Fruit fly (Drosophila melanogaster) whole organism, embryonic: ENCODE measurements around the gene Ctns.
A peak's percentile ranks its signal among the peaks of the same experiment; 100 is the strongest.

Experiments
- ATbp ChIP-seq: fragments of 200-800 bp; sonication (Bioruptor generic); optimal IDR thresholded peaks from 2 replicates; lab custom pipeline; 2017; ENCODE audit warnings: missing biosample characterization, mild to moderate bottlenecking, missing genetic modification characterization, missing genetic modification reagents
- Antp ChIP-seq: fragments of 200-800 bp; sonication (Bioruptor generic); optimal IDR thresholded peaks from 3 replicates; lab custom pipeline; 2016; ENCODE audit warnings: missing biosample characterization, missing genetic modification characterization
- Blimp-1 ChIP-seq: fragments of 200-800 bp; sonication (Bioruptor generic); optimal IDR thresholded peaks from 3 replicates; lab custom pipeline; 2018; ENCODE audit warnings: missing biosample characterization, missing genetic modification characterization, mild to moderate bottlenecking, moderate library complexity, missing genetic modification reagents
- CG10654 ChIP-seq: fragments of 200-800 bp; sonication (Bioruptor generic); optimal IDR thresholded peaks from 2 replicates; lab custom pipeline; 2016; ENCODE audit warnings: missing biosample characterization, missing genetic modification characterization
- CG10959 ChIP-seq: fragments of 200-800 bp; sonication (Bioruptor generic); IDR thresholded peaks from 2 replicates; pipeline ENCODE4 v1.3.6; 2022; ENCODE audit warnings: missing biosample characterization, missing genetic modification characterization
- CG11085 ChIP-seq: fragments of 200-800 bp; sonication (Bioruptor generic); IDR thresholded peaks from 2 replicates; pipeline ENCODE4 v1.3.6; 2022; ENCODE audit warnings: missing biosample characterization, missing genetic modification characterization
- CG11398 ChIP-seq: fragments of 200-800 bp; sonication (Bioruptor generic); optimal IDR thresholded peaks from 2 replicates; lab custom pipeline; 2016; ENCODE audit warnings: missing biosample characterization, missing genetic modification characterization
- CG11560 ChIP-seq: fragments of 200-800 bp; sonication (Bioruptor generic); IDR thresholded peaks from 3 replicates; pipeline ENCODE4 v1.3.6; 2022; ENCODE audit warnings: missing biosample characterization, missing genetic modification characterization
- CG12391 ChIP-seq: fragments of 200-800 bp; sonication (Bioruptor generic); optimal IDR thresholded peaks from 3 replicates; lab custom pipeline; 2018; ENCODE audit warnings: missing biosample characterization, mild to moderate bottlenecking, missing genetic modification characterization, moderate library complexity
- CG13624 ChIP-seq: fragments of 200-800 bp; sonication (Bioruptor generic); optimal IDR thresholded peaks from 2 replicates; lab custom pipeline; 2016; ENCODE audit warnings: missing biosample characterization, missing genetic modification characterization
- CG13775 ChIP-seq: fragments of 200-800 bp; sonication (Bioruptor generic); optimal IDR thresholded peaks from 3 replicates; lab custom pipeline; 2017; ENCODE audit warnings: missing biosample characterization, mild to moderate bottlenecking, missing genetic modification characterization
- CG14050 ChIP-seq: fragments of 200-800 bp; sonication (Bioruptor generic); IDR thresholded peaks from 3 replicates; pipeline ENCODE4 v1.3.6; 2022; ENCODE audit warnings: missing biosample characterization, missing genetic modification characterization
- CG14441 ChIP-seq: fragments of 200-800 bp; sonication (Bioruptor generic); IDR thresholded peaks from 2 replicates; pipeline ENCODE4 v1.3.6; 2022; ENCODE audit warnings: missing biosample characterization, missing genetic modification characterization
- CG15696 ChIP-seq: fragments of 200-800 bp; sonication (Bioruptor generic); optimal IDR thresholded peaks from 2 replicates; lab custom pipeline; 2019; ENCODE audit warnings: missing biosample characterization, mild to moderate bottlenecking, missing genetic modification characterization, moderate library complexity
- CG1602 ChIP-seq: fragments of 200-800 bp; sonication (Bioruptor generic); optimal IDR thresholded peaks from 3 replicates; lab custom pipeline; 2016; ENCODE audit warnings: missing biosample characterization, missing genetic modification characterization
- CG17328 ChIP-seq: fragments of 200-800 bp; sonication (Bioruptor generic); IDR thresholded peaks from 2 replicates; pipeline ENCODE4 v1.3.6; 2022; ENCODE audit warnings: missing biosample characterization, missing genetic modification characterization
- CG2120 ChIP-seq: fragments of 200-800 bp; sonication (Bioruptor generic); optimal IDR thresholded peaks from 3 replicates; lab custom pipeline; 2016; ENCODE audit warnings: missing biosample characterization, missing genetic modification characterization
- CG2712 ChIP-seq: fragments of 200-800 bp; optimal IDR thresholded peaks from 3 replicates; lab custom pipeline; 2019; ENCODE audit warnings: missing biosample characterization, mild to moderate bottlenecking, missing genetic modification characterization, moderate library complexity
- CG33557 ChIP-seq: fragments of 200-800 bp; sonication (Bioruptor generic); optimal IDR thresholded peaks from 2 replicates; lab custom pipeline; 2019; ENCODE audit warnings: missing biosample characterization, mild to moderate bottlenecking, missing genetic modification characterization, moderate library complexity
- CG34376 ChIP-seq: fragments of 200-800 bp; sonication (Bioruptor generic); optimal IDR thresholded peaks from 2 replicates; lab custom pipeline; 2018; ENCODE audit warnings: missing biosample characterization, mild to moderate bottlenecking, missing genetic modification characterization
- CG3847 ChIP-seq: fragments of 200-800 bp; sonication (Bioruptor generic); IDR thresholded peaks from 2 replicates; pipeline ENCODE4 v1.3.6; 2022; ENCODE audit warnings: missing biosample characterization, missing genetic modification characterization
- CG3995 ChIP-seq: fragments of 200-800 bp; sonication (Bioruptor generic); optimal IDR thresholded peaks from 3 replicates; lab custom pipeline; 2016; ENCODE audit warnings: missing biosample characterization, missing genetic modification characterization
- CG4820 ChIP-seq: fragments of 200-800 bp; sonication (Bioruptor generic); optimal IDR thresholded peaks from 3 replicates; lab custom pipeline; 2016; ENCODE audit warnings: missing biosample characterization, missing genetic modification characterization
- CG5180 ChIP-seq: fragments of 200-800 bp; sonication (Bioruptor generic); optimal IDR thresholded peaks from 3 replicates; lab custom pipeline; 2017; ENCODE audit warnings: missing biosample characterization, missing genetic modification characterization, mild to moderate bottlenecking, moderate library complexity, missing genetic modification reagents
- CG6813 ChIP-seq: fragments of 200-800 bp; sonication (Bioruptor generic); optimal IDR thresholded peaks from 2 replicates; lab custom pipeline; 2017; ENCODE audit warnings: missing biosample characterization, missing genetic modification characterization, mild to moderate bottlenecking, moderate library complexity, missing genetic modification reagents
- CG7839 ChIP-seq: fragments of 200-800 bp; sonication (Bioruptor generic); optimal IDR thresholded peaks from 3 replicates; lab custom pipeline; 2018; ENCODE audit warnings: missing biosample characterization, mild to moderate bottlenecking, missing genetic modification characterization, moderate library complexity
- CG8478 ChIP-seq: fragments of >200 bp; optimal IDR thresholded peaks from 2 replicates; lab custom pipeline; 2018
- CTCF ChIP-seq: fragments of 200-800 bp; sonication (Bioruptor generic); optimal IDR thresholded peaks from 2 replicates; lab custom pipeline; 2017; ENCODE audit warnings: missing biosample characterization, mild to moderate bottlenecking, missing genetic modification characterization, moderate library complexity
- Dip2 ChIP-seq: fragments of 200-800 bp; sonication (Bioruptor generic); IDR thresholded peaks from 2 replicates; pipeline ENCODE4 v1.3.6; 2022; ENCODE audit warnings: missing biosample characterization, missing genetic modification characterization
- Gsc ChIP-seq: fragments of 200-800 bp; sonication (Bioruptor generic); IDR thresholded peaks from 2 replicates; pipeline ENCODE4 v1.3.6; 2022; ENCODE audit warnings: missing biosample characterization, missing genetic modification characterization
- HLH4C ChIP-seq: fragments of 200-800 bp; sonication (Bioruptor generic); IDR thresholded peaks from 3 replicates; pipeline ENCODE4 v1.3.6; 2022; ENCODE audit warnings: missing biosample characterization, missing genetic modification characterization; ENCODE audit not compliant: partially characterized antibody
- HLH54F ChIP-seq: fragments of 200-800 bp; sonication (Bioruptor generic); optimal IDR thresholded peaks from 3 replicates; lab custom pipeline; 2016; ENCODE audit warnings: missing biosample characterization, missing genetic modification characterization
- NFAT ChIP-seq: fragments of 200-800 bp; sonication (Bioruptor generic); IDR thresholded peaks from 2 replicates; pipeline ENCODE4 v1.3.6; 2022; ENCODE audit warnings: missing biosample characterization, missing genetic modification characterization
- Side ChIP-seq: fragments of 200-800 bp; sonication (Bioruptor generic); optimal IDR thresholded peaks from 2 replicates; lab custom pipeline; 2016; ENCODE audit warnings: missing biosample characterization, missing genetic modification characterization
- Sin3A ChIP-seq: fragments of >200 bp; optimal IDR thresholded peaks from 2 replicates; lab custom pipeline; 2018
- Sry-β ChIP-seq: fragments of 200-800 bp; sonication (Bioruptor generic); optimal IDR thresholded peaks from 2 replicates; lab custom pipeline; 2018; ENCODE audit warnings: missing biosample characterization, mild to moderate bottlenecking, missing genetic modification characterization, moderate library complexity
- Sry-δ ChIP-seq: fragments of 200-800 bp; sonication (Bioruptor generic); optimal IDR thresholded peaks from 2 replicates; lab custom pipeline; 2016; ENCODE audit warnings: missing biosample characterization, missing genetic modification characterization
- az2 ChIP-seq: fragments of 200-800 bp; sonication (Bioruptor generic); optimal IDR thresholded peaks from 3 replicates; lab custom pipeline; 2016; ENCODE audit warnings: missing biosample characterization, missing genetic modification characterization
- cato ChIP-seq: fragments of 200-800 bp; sonication (Bioruptor generic); optimal IDR thresholded peaks from 2 replicates; lab custom pipeline; 2016; ENCODE audit warnings: missing biosample characterization, missing genetic modification characterization, borderline replicate concordance
- corto ChIP-seq: fragments of 200-800 bp; sonication (Bioruptor generic); optimal IDR thresholded peaks from 2 replicates; lab custom pipeline; 2016; ENCODE audit warnings: missing biosample characterization, mild to moderate bottlenecking, missing genetic modification characterization, moderate library complexity
- crc ChIP-seq: fragments of 200-800 bp; sonication (Bioruptor generic); optimal IDR thresholded peaks from 2 replicates; lab custom pipeline; 2016; ENCODE audit warnings: missing biosample characterization, missing genetic modification characterization
- croc ChIP-seq: fragments of 200-800 bp; sonication (Bioruptor generic); conservative IDR thresholded peaks from 3 replicates; pipeline ENCODE4 v1.3.6; 2022; ENCODE audit warnings: missing biosample characterization, missing genetic modification characterization
- jing ChIP-seq: fragments of 200-800 bp; sonication (Bioruptor generic); optimal IDR thresholded peaks from 2 replicates; lab custom pipeline; 2018; ENCODE audit warnings: missing biosample characterization, mild to moderate bottlenecking, missing genetic modification characterization
- ken ChIP-seq: fragments of 200-800 bp; sonication (Bioruptor generic); IDR thresholded peaks from 3 replicates; pipeline ENCODE4 v1.3.6; 2022; ENCODE audit warnings: missing biosample characterization, missing genetic modification characterization
- kni ChIP-seq: fragments of 200-800 bp; sonication (Bioruptor generic); optimal IDR thresholded peaks from 3 replicates; lab custom pipeline; 2017; ENCODE audit warnings: mild to moderate bottlenecking, missing biosample characterization, missing genetic modification reagents, missing genetic modification characterization
- nmo ChIP-seq: fragments of 200-800 bp; sonication (Bioruptor generic); optimal IDR thresholded peaks from 2 replicates; lab custom pipeline; 2018; ENCODE audit warnings: missing biosample characterization, mild to moderate bottlenecking, missing genetic modification characterization, moderate library complexity
- pnt ChIP-seq: fragments of 200-800 bp; sonication (Bioruptor generic); optimal IDR thresholded peaks from 3 replicates; lab custom pipeline; 2016; ENCODE audit warnings: missing biosample characterization, missing genetic modification characterization
- sens ChIP-seq: fragments of 200-800 bp; sonication (Bioruptor generic); peaks from one replicate; lab custom pipeline; 2016; ENCODE audit warnings: missing biosample characterization, missing genetic modification characterization
- sim ChIP-seq: fragments of 200-800 bp; sonication (Bioruptor generic); IDR thresholded peaks from 2 replicates; pipeline ENCODE4 v1.3.6; 2022; ENCODE audit warnings: missing biosample characterization, missing genetic modification characterization
- tin ChIP-seq: fragments of 200-800 bp; sonication (Bioruptor generic); optimal IDR thresholded peaks from 3 replicates; lab custom pipeline; 2016; ENCODE audit warnings: missing biosample characterization, missing genetic modification characterization
- vvl ChIP-seq: fragments of 200-800 bp; sonication (Bioruptor generic); IDR thresholded peaks from 2 replicates; pipeline ENCODE4 v1.3.6; 2022; ENCODE audit warnings: missing biosample characterization, missing genetic modification characterization
- zf30C ChIP-seq: fragments of 200-800 bp; sonication (Bioruptor generic); optimal IDR thresholded peaks from 3 replicates; lab custom pipeline; 2018; ENCODE audit warnings: missing biosample characterization, mild to moderate bottlenecking, missing genetic modification characterization
- zfh1 ChIP-seq: fragments of 200-800 bp; sonication (Bioruptor generic); IDR thresholded peaks from 3 replicates; pipeline ENCODE4 v1.3.6; 2022; ENCODE audit warnings: missing biosample characterization, missing genetic modification characterization

Ctns gene

DNA sequence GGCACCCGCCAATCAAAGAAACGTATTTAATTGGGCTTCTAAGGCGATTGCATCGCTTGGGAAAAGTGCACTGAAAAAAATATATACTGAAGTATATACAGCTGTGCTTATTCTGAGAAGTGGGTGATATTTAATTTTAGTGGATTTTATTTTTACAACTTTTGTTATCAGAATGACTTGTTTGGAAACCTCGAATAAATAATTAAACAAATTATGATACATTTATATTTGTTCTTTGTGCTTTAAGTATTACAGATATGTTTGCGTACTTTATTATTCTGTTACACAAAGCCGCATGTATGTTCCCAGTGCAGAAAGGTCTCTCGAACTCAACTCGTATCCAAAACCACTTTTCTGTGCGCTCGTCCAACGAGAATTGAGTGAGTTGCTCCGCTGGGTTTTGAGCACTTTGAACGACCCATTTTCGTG is 10.1 kb downstream of the Ctns start (continued):
- TF ChIP-seq CG14050 (GFP tag; lab: Robert Waterston, UW) (peak; percentile 52; the same call in 2 of the 3 replicates), CG15696 (peak; percentile 27), CG1602 (GFP tag; lab: Kevin White, UChicago) (peak; percentile 48), CG13775 (GFP tag; lab: Kevin White, UChicago) (peak; percentile 50), CG7839 (peak; percentile 88), zfh1 (GFP tag; lab: Robert Waterston, UW) (no peak), az2 (GFP tag; lab: Kevin White, UChicago) (peak; percentile 77), HLH54F (GFP tag; lab: Kevin White, UChicago) (peak; percentile 17), CG11560 (tag; lab: Robert Waterston, UW) (0 out of 3 replicates have a peak, but pooled peaks have one; percentile 42), tin (GFP tag; lab: Kevin White, UChicago) (peak; percentile 66), CG13624 (GFP tag; lab: Kevin White, UChicago) (no peak), CG10959 (GFP tag; lab: Robert Waterston, UW) (no peak), CG8478 (no peak), CG6813 (GFP tag; lab: Kevin White, UChicago) (peak; percentile 62), Side (GFP tag; lab: Kevin White, UChicago) (no peak), vvl (GFP tag; lab: Robert Waterston, UW) (peak; percentile 79), ATbp (GFP tag; lab: Kevin White, UChicago) (peak; percentile 81), Sry-β (no peak), Sin3A (lab: Kevin White, UChicago) (no peak), NFAT (GFP tag; lab: Robert Waterston, UW) (no peak), kni (GFP tag; lab: Kevin White, UChicago) (peak; percentile 46), ken (GFP tag; lab: Robert Waterston, UW) (0 out of 3 replicates have a peak, but pooled peaks have one; percentile 32), jing (peak; percentile 20), zf30C (GFP tag; lab: Kevin White, UChicago) (peak; percentile 57), HLH4C (GFP tag; lab: Robert Waterston, UW) (no peak), CG17328 (GFP tag; lab: Robert Waterston, UW) (peak; percentile 50; the same call in 1 of the 2 replicates), Dip2 (GFP tag; lab: Robert Waterston, UW) (no peak), CG3847 (GFP tag; lab: Robert Waterston, UW) (peak; percentile 43), CG10654 (GFP tag; lab: Kevin White, UChicago) (peak; percentile 41), sens (peak; percentile 91), CG14441 (GFP tag; lab: Robert Waterston, UW) (peak; percentile 61; the same call in 1 of the 2 replicates), CG34376 (peak; percentile 34), Blimp-1 (GFP tag; lab: Kevin White, UChicago) (peak; percentile 80), pnt (peak; percentile 21), CG12391 (tag; lab: Kevin White, UChicago) (peak; percentile 81), Sry-δ (no peak), CG4820 (GFP tag; lab: Kevin White, UChicago) (peak; percentile 60), crc (no peak), corto (no peak), CTCF (no peak), Antp (GFP tag; lab: Kevin White, UChicago) (peak; percentile 44), CG33557 (GFP tag; lab: Kevin White, UChicago) (no peak), CG11085 (GFP tag; lab: Robert Waterston, UW) (no peak), CG5180 (GFP tag; lab: Kevin White, UChicago) (peak; percentile 67), croc (GFP tag; lab: Robert Waterston, UW) (peak; percentile 66; the same call in 2 of the 3 replicates), Gsc (GFP tag; lab: Robert Waterston, UW) (0 out of 2 replicates have a peak, but pooled peaks have one; percentile 32), CG2712 (tag; lab: Kevin White, UChicago) (peak; percentile 88), CG3995 (GFP tag; lab: Kevin White, UChicago) (no peak), nmo (GFP tag; lab: Kevin White, UChicago) (peak; percentile 92), CG2120 (peak; percentile 57), sim (GFP tag; lab: Robert Waterston, UW) (no peak), CG11398 (GFP tag; lab: Kevin White, UChicago) (no peak), cato (GFP tag; lab: Kevin White, UChicago) (peak; percentile 52)
